Fruit fly (Drosophila melanogaster): ENCODE results near the gene CG18662.

CG18662 gene

dm6 chr2L:8987251-8987937 is 6.9 kb downstream of the CG18662 start:
- no peak for TF ChIP-seq CG17801 (GFP tag; optimal IDR thresholded peaks at IDR 0.05; ENCODE audit: partially characterized antibody)

dm6 chr2L:8989037-8989591 is 8.7 kb downstream of the CG18662 start, which contains the start of gene rost:
Gene rost (minus strand): TSS chr2L:8989539.
- peak; percentile 30 for TF ChIP-seq CG17801 (GFP tag; optimal IDR thresholded peaks at IDR 0.05; ENCODE audit: partially characterized antibody)

- no peak for TF ChIP-seq CG17801 (GFP tag; optimal IDR thresholded peaks at IDR 0.05; ENCODE audit: partially characterized antibody)
Measured at dm6 chr2L:8991583-8991982, 11.1 kb downstream of the CG18662 start, which contains the start of gene CG9555. Gene CG9555 (plus strand): TSS chr2L:8991735.

DNA sequence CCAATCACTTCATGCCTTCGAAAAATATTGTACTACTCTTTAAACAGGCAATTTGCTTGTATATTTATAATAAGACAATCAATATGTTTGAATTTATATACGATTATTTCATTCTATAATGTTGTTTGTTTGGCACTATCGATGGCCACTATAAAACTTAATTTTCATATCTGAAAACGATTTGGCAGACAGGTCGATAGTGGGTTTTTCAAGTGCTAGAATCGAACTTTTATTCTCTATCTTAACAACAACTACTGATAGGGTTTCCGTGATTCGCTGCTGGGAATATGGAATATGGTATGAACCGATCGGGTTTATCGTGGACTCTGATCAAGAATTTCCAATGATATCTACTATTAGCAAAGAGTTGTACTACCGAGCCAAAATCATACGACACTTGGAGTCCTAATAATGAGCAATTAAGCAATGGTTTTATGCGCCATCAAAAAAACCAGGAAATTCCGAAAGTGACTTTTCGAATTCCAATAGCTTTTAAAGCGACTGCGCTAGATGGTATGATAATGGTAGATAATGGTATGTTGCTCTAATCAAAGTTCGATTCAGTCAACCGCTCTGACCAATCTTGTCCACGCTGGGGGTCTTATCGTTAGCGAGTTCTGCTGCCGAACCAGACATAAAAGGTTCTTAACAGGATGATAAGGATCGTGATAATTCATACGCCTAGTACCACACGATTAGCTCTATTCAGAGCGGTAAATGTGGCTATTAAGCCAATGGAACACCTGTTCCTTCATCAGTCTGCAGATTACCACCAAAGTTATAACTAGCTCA is 13.4 kb downstream of the CG18662 start, which contains the start of gene CG17906:
TSS of gene CG17906 (plus strand) at position 742 of the 792 bp plus-strand sequence.
- TF ChIP-seq CG17801 (GFP tag; optimal IDR thresholded peaks at IDR 0.05; ENCODE audit: partially characterized antibody): no peak

DNA sequence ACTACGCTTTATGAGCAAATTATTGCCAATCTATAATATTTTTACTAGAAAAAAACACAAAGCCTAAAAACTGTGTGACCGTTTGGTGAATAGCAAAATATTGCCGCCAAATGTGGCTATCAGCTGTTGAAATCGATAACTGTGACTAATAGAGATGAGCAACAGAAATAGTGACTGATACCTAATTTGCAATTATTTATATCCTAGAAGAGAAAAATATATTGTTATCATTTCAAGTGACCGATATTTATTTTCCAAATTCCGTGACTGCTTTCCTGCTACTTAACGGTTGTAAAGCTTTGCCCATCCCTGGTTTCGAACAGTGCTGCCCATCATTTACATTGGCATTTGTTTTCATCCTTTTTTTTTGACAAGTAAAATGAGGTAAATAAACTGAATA is 16.8 kb downstream of the CG18662 start, which contains the start of the genes alien and CG18661:
TSS of gene alien (minus strand) at position 95 of the 400 bp plus-strand sequence.
TSS of gene CG18661 (plus strand) at position 321 of the 400 bp plus-strand sequence.
- TF ChIP-seq CG17801 (GFP tag; optimal IDR thresholded peaks at IDR 0.05; ENCODE audit: partially characterized antibody): no peak

- no peak for TF ChIP-seq CG17801 (GFP tag; optimal IDR thresholded peaks at IDR 0.05; ENCODE audit: partially characterized antibody)
Measured at dm6 chr2L:8998237-8998636, 17.8 kb downstream of the CG18662 start, which contains the start of gene Try29F. Gene Try29F (plus strand): TSS chr2L:8998537.

- no peak for TF ChIP-seq CG17801 (GFP tag; optimal IDR thresholded peaks at IDR 0.05; ENCODE audit: partially characterized antibody)
Measured at dm6 chr2L:9010267-9010666, 29.8 kb downstream of the CG18662 start, which contains the start of gene CG9568. Gene CG9568 (plus strand): TSS chr2L:9010583.

dm6 chr2L:9011543-9012238 is 31.2 kb downstream of the CG18662 start, which contains the start of gene CG13102:
Gene CG13102 (plus strand): TSS chr2L:9012188.
- no peak for TF ChIP-seq CG17801 (GFP tag; optimal IDR thresholded peaks at IDR 0.05; ENCODE audit: partially characterized antibody)

DNA sequence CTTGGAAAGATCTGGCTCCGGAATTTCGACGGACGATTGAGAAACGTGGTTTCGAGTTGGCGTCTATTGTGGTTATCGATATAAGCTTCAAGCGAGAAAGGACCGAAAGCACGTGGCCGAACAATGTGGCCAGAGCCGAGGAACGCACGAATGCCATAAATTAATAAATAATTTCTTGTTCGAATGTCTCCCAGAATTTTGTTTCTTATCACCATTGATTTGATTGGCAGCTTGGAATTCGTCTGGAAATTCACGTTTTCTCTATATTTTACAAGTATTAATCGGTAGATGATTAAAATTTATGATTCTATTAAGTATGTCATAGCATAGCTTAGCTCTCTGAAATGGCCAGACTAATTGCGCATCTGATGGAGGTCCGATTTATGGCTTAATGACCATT is 33.5 kb downstream of the CG18662 start, which contains the start of gene Rcd-1r:
TSS of gene Rcd-1r (minus strand) at position 101 of the 400 bp plus-strand sequence.
- TF ChIP-seq CG17801 (GFP tag; optimal IDR thresholded peaks at IDR 0.05; ENCODE audit: partially characterized antibody): no peak

DNA sequence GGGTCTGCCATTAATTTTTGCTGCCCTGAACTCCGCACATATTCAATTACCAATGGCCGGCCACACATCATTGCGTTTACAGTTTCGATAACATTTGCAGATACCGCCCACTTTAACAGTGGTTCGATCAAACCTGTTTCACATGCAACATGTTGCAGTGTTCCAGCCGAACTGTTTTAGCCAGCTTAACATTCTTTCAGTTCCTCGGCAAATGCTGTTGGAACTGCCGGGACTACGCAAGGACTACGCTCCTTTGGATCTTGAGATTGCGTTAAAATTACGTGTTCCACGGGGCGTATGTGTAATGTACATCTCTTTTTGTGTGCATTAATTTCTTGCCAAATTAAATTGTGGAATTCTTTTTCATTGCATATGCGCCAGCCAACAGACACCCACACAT is 39.0 kb downstream of the CG18662 start:
- TF ChIP-seq CG17801 (GFP tag; optimal IDR thresholded peaks at IDR 0.05; ENCODE audit: partially characterized antibody): no peak

DNA sequence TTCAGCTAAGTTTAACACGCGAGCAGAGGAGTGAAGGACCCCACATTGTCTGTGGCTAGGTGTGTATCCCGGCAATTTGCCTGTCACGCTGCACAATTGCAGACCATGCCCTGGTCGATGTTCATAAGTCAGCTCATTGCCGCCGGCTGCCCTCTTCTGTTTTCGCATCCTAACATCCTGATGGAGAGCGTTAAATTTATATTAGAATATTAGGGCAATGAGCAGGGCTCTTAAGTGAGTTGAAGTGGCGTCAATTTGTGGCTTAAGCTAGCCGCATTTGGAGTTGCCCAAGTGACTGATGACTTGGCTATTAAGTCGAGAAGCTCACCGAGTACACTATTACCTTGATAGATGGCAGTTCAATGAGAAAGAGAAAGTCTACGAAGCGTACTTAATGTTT is 45.7 kb downstream of the CG18662 start:
- TF ChIP-seq CG17801 (GFP tag; optimal IDR thresholded peaks at IDR 0.05; ENCODE audit: partially characterized antibody): no peak
